Worm (Caenorhabditis elegans): ENCODE measurements around the gene hsd-2.
A peak's percentile ranks its signal among the peaks of the same experiment; 100 is the strongest.

hsd-2 gene

ce11 chrX:5018062-5018653, 13.1 kb downstream of the hsd-2 start (continued):
- peak; percentile 70 for TF ChIP-seq fos-1 (tag; optimal IDR thresholded peaks at IDR 0.05)

DNA sequence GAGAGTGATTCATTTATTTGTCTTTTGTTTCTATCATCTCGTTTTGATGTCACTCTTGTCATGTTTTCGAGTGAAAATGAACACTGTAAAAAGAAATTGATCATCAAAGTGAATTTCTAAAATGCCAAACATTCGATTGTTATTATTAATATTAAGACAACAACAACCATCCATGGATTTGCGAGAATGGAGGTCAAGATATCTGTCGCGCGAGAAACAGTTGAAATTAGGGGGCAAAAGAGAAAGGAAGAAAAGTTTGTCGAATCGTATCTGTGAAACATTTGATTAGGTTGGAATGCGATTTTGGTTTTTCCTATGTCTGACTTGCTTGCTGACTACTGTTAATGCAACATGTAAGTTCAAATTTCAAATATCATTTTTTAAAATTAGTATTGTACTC, 16.0 kb downstream of the hsd-2 start, which contains the start of gene ZC449.2:
ZC449.2 (plus strand) TSS at position 290 of the 400 bp plus-strand sequence.
- TF ChIP-seq unc-62 (GFP tag; optimal IDR thresholded peaks at IDR 0.05) (no peak), gmeb-1 (tag; optimal IDR thresholded peaks at IDR 0.05) (no peak), Y55F3AM.14 (GFP tag; optimal IDR thresholded peaks at IDR 0.05) (no peak), dmd-4 (tag; optimal IDR thresholded peaks at IDR 0.05) (no peak), lsy-2 (tag; optimal IDR thresholded peaks at IDR 0.05) (no peak), nhr-129 (tag; optimal IDR thresholded peaks at IDR 0.05) (no peak), elt-1 (tag; optimal IDR thresholded peaks at IDR 0.05) (no peak), unc-55 (GFP tag; optimal IDR thresholded peaks at IDR 0.05) (no peak), lin-11 (tag; optimal IDR thresholded peaks at IDR 0.05) (no peak), nhr-6 (tag; optimal IDR thresholded peaks at IDR 0.05) (no peak), peb-1 (tag; optimal IDR thresholded peaks at IDR 0.05) (no peak)

ce11 chrX:5022682-5023081, 17.6 kb downstream of the hsd-2 start:
- TF ChIP-seq nhr-129 (tag; optimal IDR thresholded peaks at IDR 0.05) (peak; percentile 83), lin-11 (tag; optimal IDR thresholded peaks at IDR 0.05) (peak; percentile 43), lsy-2 (tag; optimal IDR thresholded peaks at IDR 0.05) (peak in 1 of 2 experiments; percentile 47), gmeb-1 (tag; optimal IDR thresholded peaks at IDR 0.05) (no peak), snpc-4 (tag; optimal IDR thresholded peaks at IDR 0.05) (no peak), crh-2 (tag; optimal IDR thresholded peaks at IDR 0.05) (peak; percentile 74), mdl-1 (tag; optimal IDR thresholded peaks at IDR 0.05) (peak in 1 of 2 experiments; percentile 19), Y55F3AM.14 (GFP tag; optimal IDR thresholded peaks at IDR 0.05) (no peak), peb-1 (tag; optimal IDR thresholded peaks at IDR 0.05) (no peak), unc-55 (GFP tag; optimal IDR thresholded peaks at IDR 0.05) (peak; percentile 22), lin-13 (GFP tag; optimal IDR thresholded peaks at IDR 0.05) (peak; percentile 37), F13H6.1 (tag; optimal IDR thresholded peaks at IDR 0.05) (peak; percentile 43), nhr-21 (tag; optimal IDR thresholded peaks at IDR 0.05) (peak; percentile 51), elt-3 (tag; optimal IDR thresholded peaks at IDR 0.05) (no peak), aly-2 (tag; optimal IDR thresholded peaks at IDR 0.05) (no peak), dmd-4 (tag; optimal IDR thresholded peaks at IDR 0.05) (no peak), unc-62 (GFP tag; optimal IDR thresholded peaks at IDR 0.05) (no peak), sma-3 (GFP tag; optimal IDR thresholded peaks at IDR 0.05) (peak; percentile 31), nhr-11 (tag; optimal IDR thresholded peaks at IDR 0.05) (no peak), egl-27 (tag; optimal IDR thresholded peaks at IDR 0.05) (no peak), zag-1 (tag; optimal IDR thresholded peaks at IDR 0.05) (peak; percentile 8), C34F6.9 (tag; optimal IDR thresholded peaks at IDR 0.05) (peak; percentile 14), ZK546.5 (tag; optimal IDR thresholded peaks at IDR 0.05) (no peak), nhr-23 (tag; optimal IDR thresholded peaks at IDR 0.05) (no peak), alr-1 (tag; optimal IDR thresholded peaks at IDR 0.05) (no peak), ceh-16 (tag; optimal IDR thresholded peaks at IDR 0.05) (peak; percentile 23), sma-9 (GFP tag; optimal IDR thresholded peaks at IDR 0.05) (peak; percentile 73), sma-9 (tag; optimal IDR thresholded peaks at IDR 0.05) (no peak), fos-1 (tag; optimal IDR thresholded peaks at IDR 0.05) (peak; percentile 54)

DNA sequence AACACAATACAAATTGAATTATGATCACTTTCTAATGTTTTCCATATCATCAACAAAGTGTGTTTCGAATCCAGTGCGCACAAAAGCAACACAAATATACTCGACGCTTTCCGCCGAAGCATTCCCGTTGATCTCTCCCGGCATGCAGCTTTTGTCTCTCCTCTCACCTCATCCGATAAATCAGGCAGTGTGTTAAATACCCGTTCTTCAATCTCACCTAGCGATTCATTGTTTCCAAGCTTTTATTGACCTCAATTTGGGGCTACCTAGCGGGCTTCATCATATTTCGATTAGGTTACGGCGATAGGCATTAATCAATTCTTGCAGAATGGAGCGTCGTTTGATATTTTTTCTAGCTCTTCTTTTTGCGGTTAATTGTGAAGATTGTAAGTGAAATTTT, 19.3 kb downstream of the hsd-2 start, which contains the start of gene ZC449.1:
ZC449.1 (plus strand) TSS at position 121 of the 400 bp plus-strand sequence.
- TF ChIP-seq nhr-21 (tag; optimal IDR thresholded peaks at IDR 0.05): peak; percentile 32
- no peak for TF ChIP-seq zag-1 (tag; optimal IDR thresholded peaks at IDR 0.05)

- TF ChIP-seq Y55F3AM.14 (GFP tag; optimal IDR thresholded peaks at IDR 0.05): no peak
- peak; percentile 38 for TF ChIP-seq unc-55 (GFP tag; optimal IDR thresholded peaks at IDR 0.05)
- no peak for TF ChIP-seq mbf-1 (tag; optimal IDR thresholded peaks at IDR 0.05)
These were observed 21.4 kb downstream of the hsd-2 start for ce11 chrX:5026461-5026860.
